Fruit fly (Drosophila melanogaster): Measurements from ENCODE around the gene CG6310.

dm6 chr3L:11041193-11041592 lies 28.5 kb downstream of the CG6310 start:
- TF ChIP-seq cic (GFP tag; optimal IDR thresholded peaks at IDR 0.05): no peak
- peak; percentile 47 for TF ChIP-seq kay (GFP tag; ENCODE audit: borderline replicate concordance)
